Fruit fly (Drosophila melanogaster) whole organism: ENCODE measurements around the gene Rbbp5.

Experiments
- CG8478 ChIP-seq: fragments of >200 bp; optimal IDR thresholded peaks from 2 replicates; lab custom pipeline; 2018; ENCODE audit warnings: inconsistent platforms
- Dll ChIP-seq: fragments of >200 bp; optimal IDR thresholded peaks from 2 replicates; lab custom pipeline; 2017
- EcR ChIP-seq, 2 experiments: fragments of >200 bp; optimal IDR thresholded peaks; 2 replicates each; lab custom pipeline; 2017; ENCODE audit warnings: missing biosample characterization in 2 of 2, missing genetic modification characterization in 2 of 2, missing genetic modification reagents in 2 of 2
- pan ChIP-seq: fragments of >200 bp; optimal IDR thresholded peaks from 2 replicates; lab custom pipeline; 2017
- psq ChIP-seq: fragments of >200 bp; optimal IDR thresholded peaks from 2 replicates; lab custom pipeline; 2017
- usp ChIP-seq: fragments of >200 bp; optimal IDR thresholded peaks from 2 replicates; lab custom pipeline; 2017; ENCODE audit warnings: missing biosample characterization, missing genetic modification characterization, mixed read lengths

Gene Rbbp5

dm6 chr3L:20309354-20309753 lies 38.4 kb downstream of the Rbbp5 start, which contains the start of gene polo:
TSS of gene polo (plus strand) at chr3L:20309654.
- TF ChIP-seq pan (lab: Kevin White, UChicago) = no peak
- no peak for TF ChIP-seq Dll (lab: Kevin White, UChicago)
- no peak for TF ChIP-seq psq (lab: Kevin White, UChicago)
- TF ChIP-seq EcR (GFP tag; optimal IDR thresholded peaks at IDR 0.05; lab: Kevin White, UChicago) = no peak
- TF ChIP-seq CG8478 (lab: Kevin White, UChicago) = no peak
- no peak for TF ChIP-seq usp (GFP tag; lab: Kevin White, UChicago)

dm6 chr3L:20306142-20306541 lies 41.6 kb downstream of the Rbbp5 start, which contains the start of gene CG32225:
TSS of gene CG32225 (minus strand) at chr3L:20306283.
- TF ChIP-seq psq (lab: Kevin White, UChicago) (no peak), EcR (GFP tag; optimal IDR thresholded peaks at IDR 0.05; lab: Kevin White, UChicago) (no peak), usp (GFP tag; lab: Kevin White, UChicago) (no peak), Dll (lab: Kevin White, UChicago) (no peak)

- TF ChIP-seq EcR (GFP tag; optimal IDR thresholded peaks at IDR 0.05; lab: Kevin White, UChicago) (no peak), CG8478 (lab: Kevin White, UChicago) (no peak), psq (lab: Kevin White, UChicago) (no peak), pan (lab: Kevin White, UChicago) (no peak), usp (GFP tag; lab: Kevin White, UChicago) (no peak), Dll (lab: Kevin White, UChicago) (no peak)
These were observed 45.6 kb downstream of the Rbbp5 start, which contains the start of gene Pex23 for dm6 chr3L:20302081-20302630. TSS of gene Pex23 (minus strand) at chr3L:20302141.

- no peak for TF ChIP-seq psq (lab: Kevin White, UChicago)
- no peak for TF ChIP-seq CG8478 (lab: Kevin White, UChicago)
- TF ChIP-seq Dll (lab: Kevin White, UChicago) = no peak
- TF ChIP-seq usp (GFP tag; lab: Kevin White, UChicago) = no peak
- no peak for TF ChIP-seq EcR (GFP tag; optimal IDR thresholded peaks at IDR 0.05; lab: Kevin White, UChicago)
These were observed 48.6 kb downstream of the Rbbp5 start, which contains the start of gene SCCRO4 for dm6 chr3L:20299110-20299509. TSS of gene SCCRO4 (plus strand) at chr3L:20299410.

dm6 chr3L:20296797-20297196 lies 50.9 kb downstream of the Rbbp5 start, which contains the start of gene FRG1:
TSS of gene FRG1 (minus strand) at chr3L:20296971.
- TF ChIP-seq Dll (lab: Kevin White, UChicago) = no peak
- TF ChIP-seq CG8478 (lab: Kevin White, UChicago) = no peak
- no peak for TF ChIP-seq usp (GFP tag; lab: Kevin White, UChicago)
- no peak for TF ChIP-seq psq (lab: Kevin White, UChicago)
- no peak for TF ChIP-seq pan (lab: Kevin White, UChicago)
- TF ChIP-seq EcR (GFP tag; optimal IDR thresholded peaks at IDR 0.05; lab: Kevin White, UChicago) = no peak
